Worm (Caenorhabditis elegans) whole organism, L3 larva: ENCODE data around the gene F28H7.7.

ENCODE experiments used
- R02D3.7 ChIP-seq: fragments of 150-350 bp; optimal IDR thresholded peaks from 2 replicates; lab custom pipeline; 2014; ENCODE audit warnings: missing biosample characterization, missing genetic modification characterization
- ZK546.5 ChIP-seq: sonication (generic microtip); optimal IDR thresholded peaks from 2 replicates; lab custom pipeline; 2017; ENCODE audit warnings: missing biosample characterization, missing genetic modification characterization
- aly-2 ChIP-seq: fragments of 150-350 bp; optimal IDR thresholded peaks from 2 replicates; lab custom pipeline; 2014; ENCODE audit warnings: missing biosample characterization, missing genetic modification characterization
- ama-1 ChIP-seq: fragments of 150-350 bp; optimal IDR thresholded peaks from 2 replicates; lab custom pipeline; 2018
- ceh-16 ChIP-seq: sonication (generic microtip); optimal IDR thresholded peaks from 2 replicates; lab custom pipeline; 2017; ENCODE audit warnings: missing biosample characterization, missing genetic modification characterization
- ceh-9 ChIP-seq: sonication (generic microtip); optimal IDR thresholded peaks from 2 replicates; lab custom pipeline; 2018; ENCODE audit warnings: missing biosample characterization, missing genetic modification characterization
- daf-12 ChIP-seq: fragments of 150-350 bp; optimal IDR thresholded peaks from 2 replicates; lab custom pipeline; 2014; ENCODE audit warnings: missing biosample characterization, missing genetic modification reagents, missing genetic modification characterization
- egl-27 ChIP-seq: sonication (generic microtip); optimal IDR thresholded peaks from 4 replicates; lab custom pipeline; 2017; ENCODE audit warnings: missing biosample characterization, missing genetic modification reagents, missing genetic modification characterization
- elt-2 ChIP-seq: sonication (generic microtip); optimal IDR thresholded peaks from 2 replicates; lab custom pipeline; 2016; ENCODE audit warnings: missing genetic modification reagents, mild to moderate bottlenecking, missing genetic modification characterization, missing compliant biosample characterization
- elt-3 ChIP-seq, 3 experiments: fragments of 150-350 bp in 1 of 3; sonication (generic microtip) in 2 of 3; optimal IDR thresholded peaks; 2 replicates in 2 of 3; 4 replicates in 1 of 3; lab custom pipeline; 2014 to 2017; ENCODE audit warnings: missing biosample characterization in 3 of 3, missing genetic modification characterization in 3 of 3
- fkh-10 ChIP-seq: sonication (generic microtip); optimal IDR thresholded peaks from 2 replicates; lab custom pipeline; 2017; ENCODE audit warnings: missing biosample characterization, missing genetic modification reagents, missing genetic modification characterization
- fkh-2 ChIP-seq: fragments of 150-350 bp; optimal IDR thresholded peaks from 2 replicates; lab custom pipeline; 2014; ENCODE audit warnings: missing biosample characterization, missing genetic modification reagents, missing genetic modification characterization
- fos-1 ChIP-seq: fragments of 150-350 bp; optimal IDR thresholded peaks from 2 replicates; lab custom pipeline; 2014; ENCODE audit warnings: missing biosample characterization, missing genetic modification characterization
- hmg-11 ChIP-seq: sonication (generic microtip); optimal IDR thresholded peaks from 2 replicates; lab custom pipeline; 2016; ENCODE audit warnings: missing genetic modification characterization, missing compliant biosample characterization
- jun-1 ChIP-seq: fragments of 150-350 bp; optimal IDR thresholded peaks from 2 replicates; lab custom pipeline; 2014; ENCODE audit warnings: missing biosample characterization, missing genetic modification reagents, missing genetic modification characterization
- lin-15B ChIP-seq: fragments of 150-350 bp; optimal IDR thresholded peaks from 2 replicates; lab custom pipeline; 2014; ENCODE audit warnings: missing biosample characterization, missing genetic modification characterization
- lin-39 ChIP-seq: fragments of 150-350 bp; optimal IDR thresholded peaks from 2 replicates; lab custom pipeline; 2018; ENCODE audit warnings: missing biosample characterization, missing genetic modification reagents, missing genetic modification characterization
- lsy-12 ChIP-seq: sonication (generic microtip); optimal IDR thresholded peaks from 2 replicates; lab custom pipeline; 2016; ENCODE audit warnings: mild to moderate bottlenecking, missing genetic modification characterization, missing compliant biosample characterization
- mdl-1 ChIP-seq: fragments of 150-350 bp; optimal IDR thresholded peaks from 2 replicates; lab custom pipeline; 2014; ENCODE audit warnings: missing biosample characterization, missing genetic modification characterization
- mml-1 ChIP-seq: fragments of 150-350 bp; sonication (generic microtip); optimal IDR thresholded peaks from 3 replicates; lab custom pipeline; 2014; ENCODE audit warnings: missing biosample characterization, missing genetic modification characterization
- nfya-1 ChIP-seq: sonication (generic microtip); optimal IDR thresholded peaks from 2 replicates; lab custom pipeline; 2017; ENCODE audit warnings: missing genetic modification characterization, mild to moderate bottlenecking, missing compliant biosample characterization, antibody characterized with exemption, moderate library complexity; ENCODE audit not compliant: insufficient read depth
- nhr-11 ChIP-seq: fragments of 150-350 bp; optimal IDR thresholded peaks from 2 replicates; lab custom pipeline; 2014; ENCODE audit warnings: missing biosample characterization, missing genetic modification characterization
- nhr-23 ChIP-seq: fragments of 150-350 bp; optimal IDR thresholded peaks from 2 replicates; lab custom pipeline; 2014; ENCODE audit warnings: missing biosample characterization, missing genetic modification reagents, missing genetic modification characterization
- nhr-237 ChIP-seq: fragments of 150-350 bp; optimal IDR thresholded peaks from 2 replicates; lab custom pipeline; 2014; ENCODE audit warnings: missing biosample characterization, missing genetic modification characterization
- nhr-25 ChIP-seq: sonication (generic microtip); optimal IDR thresholded peaks from 2 replicates; lab custom pipeline; 2017; ENCODE audit warnings: missing biosample characterization, missing genetic modification characterization
- nhr-28 ChIP-seq: fragments of 150-350 bp; optimal IDR thresholded peaks from 2 replicates; lab custom pipeline; 2014; ENCODE audit warnings: missing biosample characterization, missing genetic modification characterization
- nhr-43 ChIP-seq: sonication (generic microtip); optimal IDR thresholded peaks from 2 replicates; lab custom pipeline; 2016; ENCODE audit warnings: mild to moderate bottlenecking, missing genetic modification characterization, missing compliant biosample characterization; ENCODE audit not compliant: poor library complexity, severe bottlenecking
- nhr-67 ChIP-seq: fragments of 150-350 bp; optimal IDR thresholded peaks from 2 replicates; lab custom pipeline; 2014; ENCODE audit warnings: missing biosample characterization, missing genetic modification characterization
- nhr-76 ChIP-seq: fragments of 150-350 bp; sonication (generic microtip); optimal IDR thresholded peaks from 5 replicates; lab custom pipeline; 2014; ENCODE audit warnings: missing biosample characterization, missing genetic modification characterization
- nhr-77 ChIP-seq: fragments of 150-350 bp; optimal IDR thresholded peaks from 2 replicates; lab custom pipeline; 2014; ENCODE audit warnings: missing biosample characterization, missing genetic modification characterization
- pha-4 ChIP-seq: fragments of 150-350 bp; optimal IDR thresholded peaks from 2 replicates; lab custom pipeline; 2014; ENCODE audit warnings: missing biosample characterization, missing genetic modification reagents, missing genetic modification characterization
- pqm-1 ChIP-seq: fragments of 150-350 bp; optimal IDR thresholded peaks from 2 replicates; lab custom pipeline; 2017; ENCODE audit warnings: missing biosample characterization, missing genetic modification characterization, inconsistent platforms
- tbx-2 ChIP-seq: sonication (generic microtip); optimal IDR thresholded peaks from 2 replicates; lab custom pipeline; 2016; ENCODE audit warnings: mild to moderate bottlenecking, missing genetic modification characterization, missing compliant biosample characterization
- unc-39 ChIP-seq: sonication (generic microtip); optimal IDR thresholded peaks from 4 replicates; lab custom pipeline; 2017; ENCODE audit warnings: missing biosample characterization, missing genetic modification characterization
- unc-62 ChIP-seq: fragments of 150-350 bp; sonication (generic microtip); optimal IDR thresholded peaks from 4 replicates; lab custom pipeline; 2014; ENCODE audit warnings: missing biosample characterization, missing genetic modification reagents, missing genetic modification characterization
- zag-1 ChIP-seq: fragments of 150-350 bp; optimal IDR thresholded peaks from 2 replicates; lab custom pipeline; 2014; ENCODE audit warnings: missing biosample characterization, missing genetic modification characterization
- ztf-11 ChIP-seq: fragments of 150-350 bp; optimal IDR thresholded peaks from 2 replicates; lab custom pipeline; 2014; ENCODE audit warnings: missing biosample characterization, missing genetic modification characterization

F28H7.7 gene

ce11 chrV:10715158-10716152 is 38.5 kb downstream of the F28H7.7 start (continued):
- no peak for TF ChIP-seq zag-1 (tag; lab: Kevin White, UChicago)
- peak; percentile 65 for TF ChIP-seq egl-27 (tag; lab: Kevin White, UChicago)
- TF ChIP-seq ama-1 (lab: Kevin White, UChicago), result peak; percentile 4
- TF ChIP-seq fos-1 (tag; lab: Kevin White, UChicago), result peak; percentile 42
- no peak for TF ChIP-seq nhr-76
- TF ChIP-seq aly-2, result peak; percentile 3
- TF ChIP-seq mml-1 (tag; lab: Kevin White, UChicago), result peak; percentile 77
- no peak for TF ChIP-seq ZK546.5 (tag; lab: Kevin White, UChicago)
- peak; percentile 54 for TF ChIP-seq R02D3.7 (tag; lab: Kevin White, UChicago)
- TF ChIP-seq lsy-12 (tag; lab: Kevin White, UChicago), result peak; percentile 89
- TF ChIP-seq, all 47 proteins: peak for 28

DNA sequence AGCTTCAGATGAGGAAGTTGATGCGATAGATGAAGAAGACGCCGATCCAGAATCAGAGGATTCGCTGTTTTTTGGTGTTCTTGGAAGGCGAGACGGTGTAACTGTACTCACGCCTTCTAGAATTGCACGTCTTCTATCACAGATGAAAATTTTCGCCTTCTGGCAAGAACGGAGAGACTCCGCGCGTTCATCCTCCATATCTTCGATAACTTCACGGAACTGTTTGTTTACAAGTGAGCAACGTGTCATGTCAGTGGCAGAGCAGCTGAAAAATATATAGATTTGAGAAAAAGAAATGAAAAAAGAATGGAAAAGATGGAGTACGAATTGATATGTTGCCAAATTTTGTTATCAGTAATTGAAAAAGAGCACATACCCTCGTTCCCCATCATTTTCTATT is 39.3 kb downstream of the F28H7.7 start:
- peak; percentile 30 for TF ChIP-seq ama-1 (lab: Kevin White, UChicago)
- TF ChIP-seq nhr-43, result peak; percentile 16
- TF ChIP-seq pqm-1, result peak; percentile 48
- no peak for TF ChIP-seq lsy-12 (tag; lab: Kevin White, UChicago)
- peak; percentile 49 for TF ChIP-seq elt-2
- TF ChIP-seq lin-39 (tag; lab: Kevin White, UChicago), result no peak

- TF ChIP-seq pqm-1 (peak; percentile 27), jun-1 (tag; lab: Kevin White, UChicago) (peak; percentile 32), lin-39 (tag; lab: Kevin White, UChicago) (no peak), elt-2 (peak; percentile 61)
Measured at ce11 chrV:10713704-10714239, 40.2 kb downstream of the F28H7.7 start.

- TF ChIP-seq zag-1 (tag; lab: Kevin White, UChicago) (no peak), nhr-76 (no peak), ceh-9 (tag; lab: Kevin White, UChicago) (no peak), hmg-11 (tag; lab: Kevin White, UChicago) (no peak), lsy-12 (tag; lab: Kevin White, UChicago) (no peak), ztf-11 (no peak), nhr-237 (tag; lab: Kevin White, UChicago) (no peak), mdl-1 (no peak), tbx-2 (tag; lab: Kevin White, UChicago) (no peak), aly-2 (no peak), nhr-43 (peak; percentile 31), nfya-1 (tag; lab: Kevin White, UChicago) (no peak), lin-15B (tag; lab: Kevin White, UChicago) (no peak), R02D3.7 (tag; lab: Kevin White, UChicago) (no peak), ceh-16 (tag; lab: Kevin White, UChicago) (no peak), fkh-10 (GFP tag; lab: Kevin White, UChicago) (no peak), nhr-23 (tag; lab: Kevin White, UChicago) (peak; percentile 3)
Measured at ce11 chrV:10712608-10712900, 41.4 kb downstream of the F28H7.7 start.

DNA sequence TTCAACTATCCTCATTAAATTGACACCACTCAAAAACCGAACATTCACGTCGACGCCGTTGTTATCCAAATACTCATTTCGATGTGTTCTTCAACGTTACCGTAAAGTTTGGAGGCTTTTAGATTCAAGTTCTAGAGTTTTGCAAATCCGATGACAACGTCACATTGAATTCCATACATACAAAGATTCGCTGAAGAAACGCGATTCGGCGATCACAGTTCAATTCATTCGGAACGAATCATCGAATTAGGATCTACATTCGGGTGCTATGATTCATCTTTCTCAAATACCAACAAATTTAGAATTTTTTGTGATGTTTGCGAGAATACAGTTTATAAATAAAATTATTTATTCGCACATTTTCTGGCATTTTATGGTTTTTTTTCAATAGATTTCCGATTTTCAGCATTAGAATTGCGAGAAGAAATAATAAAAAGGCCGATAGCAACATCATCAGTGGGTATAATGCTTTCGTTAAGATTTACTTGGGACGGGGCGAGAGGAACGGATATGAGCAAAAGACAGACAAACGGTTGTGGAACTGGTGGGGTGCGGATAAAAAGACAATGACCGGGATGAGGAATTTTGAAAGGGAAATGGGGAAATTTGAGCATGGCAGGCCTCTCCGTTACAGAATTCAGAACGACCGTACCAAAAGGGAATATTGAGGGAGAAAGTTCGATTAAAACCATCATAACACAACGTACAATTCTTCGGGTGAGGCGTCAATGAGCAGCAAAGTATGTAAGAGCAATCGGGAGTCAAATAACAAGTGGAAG is 41.9 kb downstream of the F28H7.7 start:
- TF ChIP-seq ztf-11, result no peak
- TF ChIP-seq nhr-23 (tag; lab: Kevin White, UChicago), result peak; percentile 35
- no peak for TF ChIP-seq elt-2
- no peak for TF ChIP-seq fkh-10 (GFP tag; lab: Kevin White, UChicago)
- TF ChIP-seq nhr-67 (tag; lab: Kevin White, UChicago), result no peak
- TF ChIP-seq ceh-16 (tag; lab: Kevin White, UChicago), result no peak
- peak; percentile 9 for TF ChIP-seq unc-62 (GFP tag; lab: Kevin White, UChicago)
- peak; percentile 34 for TF ChIP-seq nhr-43
- TF ChIP-seq mml-1 (tag; lab: Kevin White, UChicago), result no peak
- no peak for TF ChIP-seq fkh-2
- peak; percentile 17 for TF ChIP-seq nhr-25 (tag; lab: Kevin White, UChicago)
- no peak for TF ChIP-seq ceh-9 (tag; lab: Kevin White, UChicago)
- TF ChIP-seq hmg-11 (tag; lab: Kevin White, UChicago), result no peak
- no peak for TF ChIP-seq nhr-11 (tag; lab: Kevin White, UChicago)
- no peak for TF ChIP-seq lin-15B (tag; lab: Kevin White, UChicago)
- TF ChIP-seq nfya-1 (tag; lab: Kevin White, UChicago), result no peak
- no peak for TF ChIP-seq nhr-237 (tag; lab: Kevin White, UChicago)
- TF ChIP-seq aly-2, result peak; percentile 55
- TF ChIP-seq nhr-76, result no peak
- no peak for TF ChIP-seq unc-39
- TF ChIP-seq nhr-77, result no peak
- TF ChIP-seq pha-4 (tag; lab: Kevin White, UChicago), result no peak
- TF ChIP-seq R02D3.7 (tag; lab: Kevin White, UChicago), result no peak
- peak; percentile 28 for TF ChIP-seq lsy-12 (tag; lab: Kevin White, UChicago)
- no peak for TF ChIP-seq ama-1 (lab: Kevin White, UChicago)
- TF ChIP-seq nhr-28 (tag; lab: Kevin White, UChicago), result no peak
- no peak for TF ChIP-seq elt-3 (tag; optimal IDR thresholded peaks at IDR 0.05; lab: Kevin White, UChicago)
- TF ChIP-seq mdl-1, result no peak
- no peak for TF ChIP-seq daf-12 (tag; lab: Kevin White, UChicago)
- no peak for TF ChIP-seq ZK546.5 (tag; lab: Kevin White, UChicago)
